Fruit fly (Drosophila melanogaster): ENCODE measurements around the gene CG32708.

DNA sequence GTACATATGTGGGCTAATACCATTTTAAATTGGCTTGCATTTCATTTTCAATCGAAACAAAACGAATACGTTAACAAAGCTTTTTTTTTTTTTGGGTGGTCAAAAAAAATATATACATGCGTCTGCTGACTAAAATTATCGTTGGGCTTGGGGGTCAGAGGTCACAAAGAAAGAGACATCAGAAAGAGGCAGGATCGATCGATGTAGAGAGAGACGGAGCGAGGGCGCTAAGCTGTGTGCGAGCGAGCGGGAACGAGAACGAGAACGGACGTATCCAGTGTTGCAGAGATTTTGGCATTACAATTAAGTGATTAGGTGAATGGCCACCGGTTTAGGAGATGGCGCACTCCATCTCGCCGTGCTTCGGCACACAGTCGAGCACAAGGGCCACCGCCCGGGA is 8.2 kb downstream of the CG32708 start:
- no peak for TF ChIP-seq psq (GFP tag; optimal IDR thresholded peaks at IDR 0.05)
- no peak for TF ChIP-seq Hr78 (GFP tag; optimal IDR thresholded peaks at IDR 0.05)
- TF ChIP-seq Jra (GFP tag; optimal IDR thresholded peaks at IDR 0.05), result no peak

All from whole organism, wandering third instar larva.